Fruit fly (Drosophila melanogaster) whole organism: ENCODE data around the gene CG12375.

Source experiments
- CG8478 ChIP-seq: fragments of >200 bp; optimal IDR thresholded peaks from 2 replicates; lab custom pipeline; 2018; ENCODE audit warnings: inconsistent platforms
- Dll ChIP-seq: fragments of >200 bp; optimal IDR thresholded peaks from 2 replicates; lab custom pipeline; 2017
- EcR ChIP-seq, 2 experiments: fragments of >200 bp; optimal IDR thresholded peaks; 2 replicates each; lab custom pipeline; 2017; ENCODE audit warnings: missing biosample characterization in 2 of 2, missing genetic modification characterization in 2 of 2, missing genetic modification reagents in 2 of 2
- psq ChIP-seq: fragments of >200 bp; optimal IDR thresholded peaks from 2 replicates; lab custom pipeline; 2017
- usp ChIP-seq: fragments of >200 bp; optimal IDR thresholded peaks from 2 replicates; lab custom pipeline; 2017; ENCODE audit warnings: missing biosample characterization, missing genetic modification characterization, mixed read lengths

- TF ChIP-seq usp = no peak
- no peak for TF ChIP-seq Dll
- TF ChIP-seq psq (lab: Kevin White, UChicago) = no peak
- no peak for TF ChIP-seq CG8478 (lab: Kevin White, UChicago)
- TF ChIP-seq EcR (GFP tag; optimal IDR thresholded peaks at IDR 0.05; lab: Kevin White, UChicago) = no peak
Observed at dm6 chr2L:8165800-8166576, 39.3 kb upstream of the CG12375 start.
